Fruit fly (Drosophila melanogaster): ENCODE data around the gene Sh.
A peak's percentile ranks its signal among the peaks of the same experiment; 100 is the strongest.

Gene Sh

dm6 chrX:18085470-18085797 is 22.4 kb upstream of the Sh start, which contains the start of gene Ada3 (continued):
- TF ChIP-seq CG30431 (GFP tag; optimal IDR thresholded peaks at IDR 0.05) (peak; percentile 54), bowl (GFP tag; IDR thresholded peaks at IDR 0.05) (no peak), Sox102F (GFP tag; optimal IDR thresholded peaks at IDR 0.05) (peak; percentile 70), hth (optimal IDR thresholded peaks at IDR 0.05) (no peak), chn (GFP tag; optimal IDR thresholded peaks at IDR 0.05) (peak; percentile 61), ERR (GFP tag; optimal IDR thresholded peaks at IDR 0.05) (peak; percentile 64), mirr (GFP tag; optimal IDR thresholded peaks at IDR 0.05) (peak; percentile 13), CG17612 (GFP tag; IDR thresholded peaks at IDR 0.05) (0 out of 2 replicates have a peak, but pooled peaks have one; percentile 4), CG32532 (GFP tag; IDR thresholded peaks at IDR 0.05) (peak; percentile 80), amos (GFP tag; IDR thresholded peaks at IDR 0.05; ENCODE audit: partially characterized antibody) (peak; percentile 22; the same call in 1 of the 2 replicates), CG13894 (tag; optimal IDR thresholded peaks at IDR 0.05) (peak; percentile 15), unc-4 (GFP tag; IDR thresholded peaks at IDR 0.05; ENCODE audit: partially characterized antibody) (no peak), ara (GFP tag; IDR thresholded peaks at IDR 0.05) (no peak), CG11398 (GFP tag; optimal IDR thresholded peaks at IDR 0.05) (peak; percentile 41), CG7987 (GFP tag; optimal IDR thresholded peaks at IDR 0.05) (no peak), CG12236 (GFP tag; optimal IDR thresholded peaks at IDR 0.05) (peak; percentile 35), peb (GFP tag; IDR thresholded peaks at IDR 0.05) (peak; percentile 48; the same call in 1 of the 2 replicates), chif (GFP tag; optimal IDR thresholded peaks at IDR 0.05) (peak; percentile 64 to 67), zen (tag; optimal IDR thresholded peaks at IDR 0.05) (peak; percentile 58), ci (GFP tag; IDR thresholded peaks at IDR 0.05) (peak; percentile 74; the same call in 2 of the 3 replicates), Ssrp (tag; optimal IDR thresholded peaks at IDR 0.05) (peak; percentile 69), fu2 (GFP tag; optimal IDR thresholded peaks at IDR 0.05) (peak; percentile 47), lilli (GFP tag; optimal IDR thresholded peaks at IDR 0.05) (peak; percentile 87), CG3065 (GFP tag; optimal IDR thresholded peaks at IDR 0.05) (no peak), Dip3 (GFP tag; optimal IDR thresholded peaks at IDR 0.05) (peak; percentile 83), NfI (GFP tag; optimal IDR thresholded peaks at IDR 0.05) (peak; percentile 69), dmrt11E (tag; optimal IDR thresholded peaks at IDR 0.05) (peak; percentile 59), Hsf (GFP tag; optimal IDR thresholded peaks at IDR 0.05) (peak; percentile 87), CG10267 (tag; optimal IDR thresholded peaks at IDR 0.05) (peak; percentile 93), insv (GFP tag; optimal IDR thresholded peaks at IDR 0.05) (peak in 1 of 2 experiments; percentile 29), Ets97D (GFP tag; optimal IDR thresholded peaks at IDR 0.05) (peak; percentile 67), CG11560 (tag; IDR thresholded peaks at IDR 0.05) (no peak), hb (GFP tag; IDR thresholded peaks at IDR 0.05; ENCODE audit: partially characterized antibody) (no peak), gce (GFP tag; IDR thresholded peaks at IDR 0.05) (no peak), CTCF (GFP tag; optimal IDR thresholded peaks at IDR 0.05) (no peak), CG9609 (GFP tag; optimal IDR thresholded peaks at IDR 0.05) (peak; percentile 74), D19A (tag; optimal IDR thresholded peaks at IDR 0.05) (peak; percentile 38), CG10147 (GFP tag; optimal IDR thresholded peaks at IDR 0.05) (peak; percentile 31), Mad (GFP tag; optimal IDR thresholded peaks at IDR 0.05) (peak; percentile 54), ro (GFP tag; IDR thresholded peaks at IDR 0.05) (no peak), Fer2 (tag; optimal IDR thresholded peaks at IDR 0.05) (peak; percentile 73), CG4328 (GFP tag; optimal IDR thresholded peaks at IDR 0.05) (peak; percentile 36), CG12391 (tag; optimal IDR thresholded peaks at IDR 0.05) (peak; percentile 78), exex (tag; optimal IDR thresholded peaks at IDR 0.05) (peak; percentile 13), sima (GFP tag; optimal IDR thresholded peaks at IDR 0.05) (no peak), gsb (GFP tag; IDR thresholded peaks at IDR 0.05) (no peak), Gug (GFP tag; IDR thresholded peaks at IDR 0.05) (peak; percentile 60; the same call in 2 of the 4 replicates), CG14441 (GFP tag; IDR thresholded peaks at IDR 0.05) (peak; percentile 54; the same call in 1 of the 2 replicates), repo (GFP tag; optimal IDR thresholded peaks at IDR 0.05) (peak; percentile 27), CG15269 (tag; optimal IDR thresholded peaks at IDR 0.05) (peak; percentile 69), CG10209 (GFP tag; optimal IDR thresholded peaks at IDR 0.05) (peak; percentile 75), Kr (GFP tag; optimal IDR thresholded peaks at IDR 0.05) (no peak)

Data from whole organism, embryonic.